Fruit fly (Drosophila melanogaster) whole organism, embryonic: ENCODE data around the gene CG14174.

Source experiments
- BEAF-32 ChIP-seq: fragments of 200-800 bp; sonication (Bioruptor generic); optimal IDR thresholded peaks from 3 replicates; lab custom pipeline; 2017; ENCODE audit warnings: missing biosample characterization, missing genetic modification characterization, mild to moderate bottlenecking, moderate library complexity, missing genetic modification reagents
- Bgb ChIP-seq: fragments of 200-800 bp; sonication (Bioruptor generic); IDR thresholded peaks from 2 replicates; pipeline ENCODE4 v1.3.6; 2022; ENCODE audit warnings: missing biosample characterization, missing genetic modification characterization; ENCODE audit not compliant: partially characterized antibody
- CG12155 ChIP-seq: fragments of 200-800 bp; sonication (Bioruptor generic); optimal IDR thresholded peaks from 3 replicates; lab custom pipeline; 2016; ENCODE audit warnings: missing biosample characterization, missing genetic modification characterization
- CG12391 ChIP-seq: fragments of 200-800 bp; sonication (Bioruptor generic); optimal IDR thresholded peaks from 3 replicates; lab custom pipeline; 2018; ENCODE audit warnings: missing biosample characterization, mild to moderate bottlenecking, missing genetic modification characterization, moderate library complexity
- CG12659 ChIP-seq: fragments of 200-800 bp; sonication (Bioruptor generic); optimal IDR thresholded peaks from 3 replicates; lab custom pipeline; 2017; ENCODE audit warnings: mild to moderate bottlenecking, missing biosample characterization, missing genetic modification reagents, missing genetic modification characterization
- CG12942 ChIP-seq: fragments of 200-800 bp; sonication (Bioruptor generic); optimal IDR thresholded peaks from 3 replicates; lab custom pipeline; 2016; ENCODE audit warnings: missing biosample characterization, missing genetic modification characterization
- CG13624 ChIP-seq: fragments of 200-800 bp; sonication (Bioruptor generic); optimal IDR thresholded peaks from 2 replicates; lab custom pipeline; 2016; ENCODE audit warnings: missing biosample characterization, missing genetic modification characterization
- CG17186 ChIP-seq: fragments of 200-800 bp; sonication (Bioruptor generic); optimal IDR thresholded peaks from 3 replicates; lab custom pipeline; 2017; ENCODE audit warnings: missing biosample characterization, missing genetic modification reagents, missing genetic modification characterization
- CG18599 ChIP-seq: fragments of 200-800 bp; sonication (Bioruptor generic); optimal IDR thresholded peaks from 3 replicates; lab custom pipeline; 2017; ENCODE audit warnings: missing biosample characterization, missing genetic modification characterization, mild to moderate bottlenecking, moderate library complexity, missing genetic modification reagents
- CG2120 ChIP-seq: fragments of 200-800 bp; sonication (Bioruptor generic); optimal IDR thresholded peaks from 3 replicates; lab custom pipeline; 2016; ENCODE audit warnings: missing biosample characterization, missing genetic modification characterization
- CG2712 ChIP-seq: fragments of 200-800 bp; optimal IDR thresholded peaks from 3 replicates; lab custom pipeline; 2019; ENCODE audit warnings: missing biosample characterization, mild to moderate bottlenecking, missing genetic modification characterization, moderate library complexity
- CG30020 ChIP-seq: fragments of 200-800 bp; optimal IDR thresholded peaks from 2 replicates; lab custom pipeline; 2019; ENCODE audit warnings: missing biosample characterization, mild to moderate bottlenecking, missing genetic modification characterization, moderate library complexity
- CG30403 ChIP-seq: fragments of 200-800 bp; sonication (Bioruptor generic); optimal IDR thresholded peaks from 3 replicates; lab custom pipeline; 2016; ENCODE audit warnings: missing biosample characterization, missing genetic modification characterization
- CG34376 ChIP-seq: fragments of 200-800 bp; sonication (Bioruptor generic); optimal IDR thresholded peaks from 2 replicates; lab custom pipeline; 2018; ENCODE audit warnings: missing biosample characterization, mild to moderate bottlenecking, missing genetic modification characterization
- CG4617 ChIP-seq: fragments of 200-800 bp; sonication (Bioruptor generic); optimal IDR thresholded peaks from 3 replicates; lab custom pipeline; 2016; ENCODE audit warnings: missing biosample characterization, missing genetic modification characterization, borderline replicate concordance
- CG7987 ChIP-seq: fragments of 200-800 bp; sonication (Bioruptor generic); optimal IDR thresholded peaks from 2 replicates; lab custom pipeline; 2018; ENCODE audit warnings: missing biosample characterization, mild to moderate bottlenecking, missing genetic modification characterization, moderate library complexity
- Chrac-16 ChIP-seq: fragments of 200-800 bp; sonication (Bioruptor generic); optimal IDR thresholded peaks from 3 replicates; lab custom pipeline; 2016; ENCODE audit warnings: missing biosample characterization, missing genetic modification characterization
- Dll ChIP-seq: fragments of 200-800 bp; sonication (Bioruptor generic); IDR thresholded peaks from 4 replicates; pipeline ENCODE4 v1.3.6; 2022; ENCODE audit warnings: missing biosample characterization, missing genetic modification characterization; ENCODE audit not compliant: partially characterized antibody
- Fer1 ChIP-seq: fragments of 200-800 bp; sonication (Bioruptor generic); optimal IDR thresholded peaks from 2 replicates; lab custom pipeline; 2017; ENCODE audit warnings: missing biosample characterization, mild to moderate bottlenecking, missing genetic modification characterization
- HmgD ChIP-seq: fragments of 200-800 bp; sonication (Bioruptor generic); optimal IDR thresholded peaks from 3 replicates; lab custom pipeline; 2016; ENCODE audit warnings: missing biosample characterization, missing genetic modification characterization
- MBD-R2 ChIP-seq: fragments of 200-800 bp; sonication (Bioruptor generic); IDR thresholded peaks from 2 replicates; pipeline ENCODE4 v1.3.6; 2022; ENCODE audit warnings: missing biosample characterization, missing genetic modification characterization
- MESR4 ChIP-seq: fragments of 200-800 bp; sonication (Bioruptor generic); optimal IDR thresholded peaks from 2 replicates; lab custom pipeline; 2018; ENCODE audit warnings: missing biosample characterization, mild to moderate bottlenecking, missing genetic modification characterization, moderate library complexity
- Med ChIP-seq: fragments of 200-800 bp; sonication (Bioruptor generic); peaks from one replicate; lab custom pipeline; 2016; ENCODE audit warnings: missing biosample characterization, missing genetic modification characterization, mild to moderate bottlenecking, inconsistent platforms, moderate library complexity
- Myb ChIP-seq: fragments of 200-800 bp; sonication (Bioruptor generic); optimal IDR thresholded peaks from 2 replicates; lab custom pipeline; 2016; ENCODE audit warnings: missing biosample characterization, missing genetic modification characterization
- NC2β ChIP-seq: fragments of 200-800 bp; sonication (Bioruptor generic); optimal IDR thresholded peaks from 2 replicates; lab custom pipeline; 2016; ENCODE audit warnings: missing biosample characterization, missing genetic modification characterization
- NfI ChIP-seq: fragments of 200-800 bp; sonication (Bioruptor generic); optimal IDR thresholded peaks from 3 replicates; lab custom pipeline; 2018; ENCODE audit warnings: missing biosample characterization, mild to moderate bottlenecking, missing genetic modification characterization, moderate library complexity
- Pdp1 ChIP-seq, 2 experiments: fragments of 200-800 bp; sonication (Bioruptor generic); optimal IDR thresholded peaks; 3 replicates each; lab custom pipeline; 2016; ENCODE audit warnings: missing biosample characterization in 2 of 2, missing genetic modification characterization in 2 of 2, mild to moderate bottlenecking in 1 of 2, moderate library complexity in 1 of 2
- Rfx ChIP-seq: fragments of 200-800 bp; sonication (Bioruptor generic); IDR thresholded peaks from 2 replicates; pipeline ENCODE4 v1.3.6; 2022; ENCODE audit warnings: missing biosample characterization, missing genetic modification characterization
- Sox102F ChIP-seq: fragments of 200-800 bp; sonication (Bioruptor generic); optimal IDR thresholded peaks from 2 replicates; lab custom pipeline; 2018; ENCODE audit warnings: missing biosample characterization, mild to moderate bottlenecking, missing genetic modification characterization, moderate library complexity
- Sry-δ ChIP-seq: fragments of 200-800 bp; sonication (Bioruptor generic); optimal IDR thresholded peaks from 2 replicates; lab custom pipeline; 2016; ENCODE audit warnings: missing biosample characterization, missing genetic modification characterization
- Xbp1 ChIP-seq: fragments of 200-800 bp; sonication (Bioruptor generic); optimal IDR thresholded peaks from 3 replicates; lab custom pipeline; 2016; ENCODE audit warnings: missing biosample characterization, mild to moderate bottlenecking, missing genetic modification characterization
- Xrp1 ChIP-seq: fragments of 200-800 bp; sonication (Bioruptor generic); IDR thresholded peaks from 2 replicates; pipeline ENCODE4 v1.3.6; 2022; ENCODE audit warnings: missing biosample characterization, missing genetic modification characterization
- amos ChIP-seq: fragments of 200-800 bp; sonication (Bioruptor generic); IDR thresholded peaks from 2 replicates; pipeline ENCODE4 v1.3.6; 2022; ENCODE audit warnings: missing biosample characterization, missing genetic modification characterization; ENCODE audit not compliant: partially characterized antibody
- bbx ChIP-seq: fragments of 200-800 bp; sonication (Bioruptor generic); IDR thresholded peaks from 2 replicates; pipeline ENCODE4 v1.3.6; 2022; ENCODE audit warnings: missing biosample characterization, missing genetic modification characterization; ENCODE audit not compliant: partially characterized antibody
- ewg ChIP-seq: fragments of 200-800 bp; sonication (Bioruptor generic); optimal IDR thresholded peaks from 3 replicates; lab custom pipeline; 2017; ENCODE audit warnings: mild to moderate bottlenecking, missing biosample characterization, missing genetic modification reagents, missing genetic modification characterization
- ftz-f1 ChIP-seq: fragments of 200-800 bp; sonication (Bioruptor generic); optimal IDR thresholded peaks from 2 replicates; lab custom pipeline; 2016; ENCODE audit warnings: missing biosample characterization, missing genetic modification characterization
- gfzf ChIP-seq: fragments of 200-800 bp; sonication (Bioruptor generic); optimal IDR thresholded peaks from 2 replicates; lab custom pipeline; 2016; ENCODE audit warnings: missing biosample characterization, mild to moderate bottlenecking, missing genetic modification characterization, moderate library complexity
- gro ChIP-seq: fragments of 200-800 bp; sonication (Bioruptor generic); optimal IDR thresholded peaks from 2 replicates; lab custom pipeline; 2016; ENCODE audit warnings: missing biosample characterization, missing genetic modification characterization
- knrl ChIP-seq: fragments of 200-800 bp; sonication (Bioruptor generic); IDR thresholded peaks from 3 replicates; pipeline ENCODE4 v1.3.6; 2022; ENCODE audit warnings: missing biosample characterization, missing genetic modification characterization; ENCODE audit not compliant: partially characterized antibody
- nmo ChIP-seq: fragments of 200-800 bp; sonication (Bioruptor generic); optimal IDR thresholded peaks from 2 replicates; lab custom pipeline; 2018; ENCODE audit warnings: missing biosample characterization, mild to moderate bottlenecking, missing genetic modification characterization, moderate library complexity
- pb ChIP-seq: fragments of 200-800 bp; sonication (Bioruptor generic); optimal IDR thresholded peaks from 3 replicates; lab custom pipeline; 2016; ENCODE audit warnings: missing biosample characterization, missing genetic modification characterization
- phol ChIP-seq: fragments of 200-800 bp; sonication (Bioruptor generic); optimal IDR thresholded peaks from 3 replicates; lab custom pipeline; 2018; ENCODE audit warnings: missing biosample characterization, mild to moderate bottlenecking, missing genetic modification characterization, moderate library complexity
- pzg ChIP-seq: fragments of 200-800 bp; sonication (Bioruptor generic); optimal IDR thresholded peaks from 3 replicates; lab custom pipeline; 2018; ENCODE audit warnings: missing biosample characterization, mild to moderate bottlenecking, missing genetic modification characterization, moderate library complexity
- row ChIP-seq: fragments of 200-800 bp; sonication (Bioruptor generic); IDR thresholded peaks from 3 replicates; pipeline ENCODE4 v1.3.6; 2022; ENCODE audit warnings: missing biosample characterization, missing genetic modification characterization
- schlank ChIP-seq: fragments of 200-800 bp; sonication (Bioruptor generic); optimal IDR thresholded peaks from 2 replicates; lab custom pipeline; 2018; ENCODE audit warnings: missing biosample characterization, mild to moderate bottlenecking, missing genetic modification characterization
- trem ChIP-seq: fragments of 200-800 bp; optimal IDR thresholded peaks from 3 replicates; lab custom pipeline; 2019; ENCODE audit warnings: missing biosample characterization, mild to moderate bottlenecking, missing genetic modification characterization, moderate library complexity
- vvl ChIP-seq: fragments of 200-800 bp; sonication (Bioruptor generic); IDR thresholded peaks from 2 replicates; pipeline ENCODE4 v1.3.6; 2022; ENCODE audit warnings: missing biosample characterization, missing genetic modification characterization
- z ChIP-seq: fragments of 200-800 bp; sonication (Bioruptor generic); IDR thresholded peaks from 3 replicates; pipeline ENCODE4 v1.3.6; 2022; ENCODE audit warnings: missing biosample characterization, missing genetic modification characterization

The CG14174 gene

DNA sequence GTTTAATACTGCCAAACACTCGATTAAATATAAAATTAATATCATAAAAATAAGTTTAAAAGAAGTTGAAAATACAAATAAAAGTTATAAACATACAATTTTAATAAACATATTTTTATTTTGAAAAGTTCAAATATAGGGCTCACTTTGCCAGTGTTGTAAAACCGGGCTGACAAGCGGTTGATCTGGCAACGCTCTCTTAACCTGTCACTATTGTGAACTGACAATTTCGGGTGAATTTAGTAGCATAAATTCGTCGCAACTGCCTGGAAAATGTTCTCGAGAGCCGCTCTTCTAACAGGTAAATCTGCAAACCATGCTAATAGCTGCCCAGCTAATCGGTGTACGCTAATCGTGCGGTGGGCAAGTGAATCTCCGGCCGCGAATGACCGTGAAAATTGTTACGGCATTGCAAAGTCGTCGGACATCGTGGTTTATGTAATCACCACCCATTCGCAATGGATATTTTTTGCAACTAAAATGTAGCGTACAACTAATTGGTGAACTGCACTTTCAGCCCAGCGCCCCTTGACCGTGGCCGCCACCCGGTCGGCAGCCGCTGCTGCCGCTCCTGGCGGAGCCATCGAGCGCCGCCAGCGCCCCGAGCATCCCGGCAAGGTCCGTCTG lies 10.8 kb downstream of the CG14174 start, which contains the start of gene ATPsynB (continued):
- TF ChIP-seq MESR4 (GFP tag; lab: Kevin White, UChicago): peak; percentile 97
- peak; percentile 32; the same call in 1 of the 3 replicates for TF ChIP-seq knrl (GFP tag; lab: Robert Waterston, UW)
- TF ChIP-seq Chrac-16: peak; percentile 9
- peak; percentile 100 for TF ChIP-seq CG2712 (tag; lab: Kevin White, UChicago)
- no peak for TF ChIP-seq schlank (tag; lab: Kevin White, UChicago)
- TF ChIP-seq vvl (GFP tag; lab: Robert Waterston, UW): peak; percentile 35; the same call in 1 of the 2 replicates
- peak; percentile 17 for TF ChIP-seq CG30403 (GFP tag; lab: Kevin White, UChicago)
- 0 out of 3 replicates have a peak, but pooled peaks have one; percentile 13 for TF ChIP-seq z (GFP tag; lab: Robert Waterston, UW)
- peak; percentile 72 for TF ChIP-seq CG12659
- TF ChIP-seq trem (tag; lab: Kevin White, UChicago): peak; percentile 57
- TF ChIP-seq NfI (GFP tag; lab: Kevin White, UChicago): peak; percentile 39
- TF ChIP-seq pb (GFP tag; lab: Kevin White, UChicago): no peak
- TF ChIP-seq ewg (GFP tag; lab: Kevin White, UChicago): peak; percentile 21
- TF ChIP-seq Xrp1: peak; percentile 53
- peak; percentile 50 for TF ChIP-seq nmo (GFP tag; lab: Kevin White, UChicago)
- peak; percentile 51 for TF ChIP-seq phol (tag; lab: Kevin White, UChicago)
- TF ChIP-seq amos (GFP tag; lab: Robert Waterston, UW): peak; percentile 49; the same call in 1 of the 2 replicates
- TF ChIP-seq MBD-R2 (GFP tag; lab: Robert Waterston, UW): peak; percentile 88
- peak; percentile 25 for TF ChIP-seq Sry-δ (GFP tag; lab: Kevin White, UChicago)
- no peak for TF ChIP-seq CG30020 (tag; lab: Kevin White, UChicago)
- TF ChIP-seq CG4617 (GFP tag; lab: Kevin White, UChicago): peak; percentile 96
- peak; percentile 17 for TF ChIP-seq NC2β
- peak; percentile 36 for TF ChIP-seq HmgD (GFP tag; lab: Kevin White, UChicago)
- TF ChIP-seq Dll: 0 out of 4 replicates have a peak, but pooled peaks have one; percentile 11
- TF ChIP-seq gfzf (GFP tag; lab: Kevin White, UChicago): peak; percentile 18
- TF ChIP-seq Med: peak; percentile 89
- TF ChIP-seq pzg (GFP tag; lab: Kevin White, UChicago): peak; percentile 87
- TF ChIP-seq gro (GFP tag; lab: Kevin White, UChicago): peak; percentile 19
- TF ChIP-seq BEAF-32 (GFP tag; lab: Kevin White, UChicago): peak; percentile 39
- peak; percentile 51 for TF ChIP-seq CG17186
- TF ChIP-seq CG34376 (GFP tag; lab: Kevin White, UChicago): peak; percentile 19
- peak; percentile 3 to 99 for TF ChIP-seq Pdp1 (GFP tag; optimal IDR thresholded peaks at IDR 0.05; lab: Kevin White, UChicago)
- TF ChIP-seq row (GFP tag; lab: Robert Waterston, UW): peak; percentile 24; the same call in 1 of the 3 replicates
- peak; percentile 42 for TF ChIP-seq CG7987
- peak; percentile 31 for TF ChIP-seq Fer1 (GFP tag; lab: Kevin White, UChicago)
- peak; percentile 50 for TF ChIP-seq Myb (GFP tag; lab: Kevin White, UChicago)
- peak; percentile 50; the same call in 1 of the 2 replicates for TF ChIP-seq bbx (GFP tag; lab: Robert Waterston, UW)
- peak; percentile 5 for TF ChIP-seq CG13624 (GFP tag; lab: Kevin White, UChicago)
- peak; percentile 47 for TF ChIP-seq CG2120
- TF ChIP-seq CG12391 (tag; lab: Kevin White, UChicago): peak; percentile 35
- TF ChIP-seq CG12942 (GFP tag; lab: Kevin White, UChicago): peak; percentile 19
- no peak for TF ChIP-seq CG18599
- no peak for TF ChIP-seq Sox102F (GFP tag; lab: Kevin White, UChicago)
- TF ChIP-seq ftz-f1: peak; percentile 34
- peak; percentile 39 for TF ChIP-seq CG12155 (GFP tag; lab: Kevin White, UChicago)
- peak; percentile 46; the same call in 1 of the 2 replicates for TF ChIP-seq Bgb (GFP tag; lab: Robert Waterston, UW)
- TF ChIP-seq Rfx (GFP tag; lab: Robert Waterston, UW): peak; percentile 57
- TF ChIP-seq Xbp1 (GFP tag; lab: Kevin White, UChicago): peak; percentile 37
